Worm (Caenorhabditis elegans) whole organism, L4 larva: Measurements from ENCODE around the gene F18E3.12.

ENCODE experiments used
- D1046.2 ChIP-seq: fragments of 200-800 bp; sonication (Bioruptor generic); IDR thresholded peaks from 2 replicates; pipeline ENCODE4 v1.3.6; 2022; ENCODE audit warnings: missing genetic modification characterization, missing compliant biosample characterization
- F26F4.8 ChIP-seq: fragments of 200-800 bp; sonication (Bioruptor generic); conservative IDR thresholded peaks from 2 replicates; pipeline ENCODE4 v1.3.6; 2022; ENCODE audit warnings: missing genetic modification characterization, missing compliant biosample characterization
- F37D6.2 ChIP-seq: sonication (generic microtip); optimal IDR thresholded peaks from 2 replicates; lab custom pipeline; 2016; ENCODE audit warnings: mild to moderate bottlenecking, missing genetic modification characterization, missing compliant biosample characterization
- F49E8.2 ChIP-seq: sonication (generic microtip); optimal IDR thresholded peaks from 2 replicates; lab custom pipeline; 2016; ENCODE audit warnings: missing compliant biosample characterization, mild to moderate bottlenecking, missing genetic modification characterization, borderline replicate concordance
- R02D3.7 ChIP-seq: fragments of 150-350 bp; sonication (generic microtip); optimal IDR thresholded peaks from 3 replicates; lab custom pipeline; 2014; ENCODE audit warnings: missing biosample characterization, missing genetic modification characterization
- Y105C5A.15 ChIP-seq: fragments of 200-800 bp; sonication (Bioruptor generic); IDR thresholded peaks from 2 replicates; pipeline ENCODE4 v1.3.6; 2022; ENCODE audit warnings: missing genetic modification characterization, missing compliant biosample characterization
- Y5F2A.4 ChIP-seq: fragments of 200-800 bp; sonication (Bioruptor generic); optimal IDR thresholded peaks from 2 replicates; lab custom pipeline; 2018; ENCODE audit warnings: mild to moderate bottlenecking, missing genetic modification characterization, missing compliant biosample characterization
- Y75B8A.6 ChIP-seq: fragments of 200-800 bp; sonication (Bioruptor generic); IDR thresholded peaks from 2 replicates; pipeline ENCODE4 v1.3.6; 2022; ENCODE audit warnings: missing genetic modification reagents, missing genetic modification characterization, missing compliant biosample characterization
- aly-2 ChIP-seq: sonication (generic microtip); optimal IDR thresholded peaks from 2 replicates; lab custom pipeline; 2018; ENCODE audit warnings: missing biosample characterization, missing genetic modification characterization
- ama-1 ChIP-seq: fragments of 150-350 bp; optimal IDR thresholded peaks from 2 replicates; lab custom pipeline; 2014; ENCODE audit warnings: inconsistent platforms, mixed read lengths
- ceh-28 ChIP-seq: fragments of 150-350 bp; optimal IDR thresholded peaks from 2 replicates; lab custom pipeline; 2014; ENCODE audit warnings: missing biosample characterization, missing genetic modification reagents, missing genetic modification characterization
- ceh-82 ChIP-seq: sonication (generic microtip); optimal IDR thresholded peaks from 2 replicates; lab custom pipeline; 2017; ENCODE audit warnings: missing biosample characterization, missing genetic modification characterization
- ces-1 ChIP-seq: fragments of 150-350 bp; sonication (generic microtip); optimal IDR thresholded peaks from 4 replicates; lab custom pipeline; 2014; ENCODE audit warnings: missing biosample characterization, missing genetic modification reagents, missing genetic modification characterization
- cey-2 ChIP-seq: sonication (generic microtip); optimal IDR thresholded peaks from 3 replicates; lab custom pipeline; 2017; ENCODE audit warnings: missing genetic modification characterization, mild to moderate bottlenecking, missing compliant biosample characterization, antibody characterized with exemption, borderline replicate concordance; ENCODE audit not compliant: insufficient read depth
- ctbp-1 ChIP-seq: fragments of 200-800 bp; sonication (Bioruptor generic); IDR thresholded peaks from 2 replicates; pipeline ENCODE4 v1.3.6; 2022; ENCODE audit warnings: missing genetic modification reagents, missing genetic modification characterization, missing compliant biosample characterization
- daf-12 ChIP-seq: fragments of 150-350 bp; optimal IDR thresholded peaks from 2 replicates; lab custom pipeline; 2014; ENCODE audit warnings: missing biosample characterization, missing genetic modification reagents, missing genetic modification characterization
- daf-16 ChIP-seq, 3 experiments: sonication (generic microtip); optimal IDR thresholded peaks; 2 replicates each; lab custom pipeline; 2016 to 2017; ENCODE audit warnings: missing genetic modification characterization in 3 of 3, missing genetic modification reagents in 3 of 3, mild to moderate bottlenecking in 2 of 3, missing compliant biosample characterization in 2 of 3, missing biosample characterization in 1 of 3, moderate library complexity in 1 of 3
- daf-19 ChIP-seq: fragments of 200-800 bp; sonication (Bioruptor generic); conservative IDR thresholded peaks from 2 replicates; pipeline ENCODE4 v1.3.6; 2022; ENCODE audit warnings: missing genetic modification characterization, missing compliant biosample characterization
- daf-8 ChIP-seq: fragments of 200-800 bp; sonication (Bioruptor generic); IDR thresholded peaks from 2 replicates; pipeline ENCODE4 v1.3.6; 2022; ENCODE audit warnings: missing genetic modification characterization, missing compliant biosample characterization
- dmd-9 ChIP-seq: fragments of 200-800 bp; sonication (Bioruptor generic); IDR thresholded peaks from 2 replicates; pipeline ENCODE4 v1.3.6; 2022; ENCODE audit warnings: missing genetic modification reagents, missing genetic modification characterization, missing compliant biosample characterization
- dpl-1 ChIP-seq: fragments of 150-350 bp; optimal IDR thresholded peaks from 2 replicates; lab custom pipeline; 2014; ENCODE audit warnings: missing biosample characterization, missing genetic modification reagents, missing genetic modification characterization
- dve-1 ChIP-seq: sonication (generic microtip); optimal IDR thresholded peaks from 2 replicates; lab custom pipeline; 2017; ENCODE audit warnings: antibody characterized with exemption, mild to moderate bottlenecking, missing genetic modification characterization, missing compliant biosample characterization; ENCODE audit not compliant: insufficient read depth
- egl-43 ChIP-seq: fragments of 200-800 bp; sonication (Bioruptor generic); IDR thresholded peaks from 2 replicates; pipeline ENCODE4 v1.3.6; 2022; ENCODE audit warnings: missing genetic modification reagents, missing genetic modification characterization, missing compliant biosample characterization
- fos-1 ChIP-seq: fragments of 150-350 bp; optimal IDR thresholded peaks from 2 replicates; lab custom pipeline; 2014; ENCODE audit warnings: missing biosample characterization, missing genetic modification characterization
- gei-8 ChIP-seq: fragments of 200-800 bp; sonication (Bioruptor generic); optimal IDR thresholded peaks from 2 replicates; lab custom pipeline; 2018; ENCODE audit warnings: mild to moderate bottlenecking, missing genetic modification characterization, missing compliant biosample characterization
- hif-1 ChIP-seq, 2 experiments: sonication (generic microtip); optimal IDR thresholded peaks; 2 replicates each; lab custom pipeline; 2016 to 2017; ENCODE audit warnings: missing compliant biosample characterization in 2 of 2, missing genetic modification characterization in 2 of 2, missing genetic modification reagents in 2 of 2, missing genotype in 2 of 2, mild to moderate bottlenecking in 1 of 2
- hlh-11 ChIP-seq: fragments of 200-800 bp; sonication (Bioruptor generic); optimal IDR thresholded peaks from 2 replicates; lab custom pipeline; 2018; ENCODE audit warnings: mild to moderate bottlenecking, missing genetic modification characterization, missing compliant biosample characterization
- hlh-30 ChIP-seq: sonication (generic microtip); optimal IDR thresholded peaks from 2 replicates; lab custom pipeline; 2017; ENCODE audit warnings: antibody characterized with exemption, mild to moderate bottlenecking, missing genetic modification characterization, missing compliant biosample characterization; ENCODE audit not compliant: insufficient read depth
- lin-1 ChIP-seq: fragments of 200-800 bp; sonication (Bioruptor generic); IDR thresholded peaks from 2 replicates; pipeline ENCODE4 v1.3.6; 2022; ENCODE audit warnings: missing genetic modification reagents, missing genetic modification characterization, missing compliant biosample characterization
- lin-13 ChIP-seq: fragments of 150-350 bp; optimal IDR thresholded peaks from 2 replicates; lab custom pipeline; 2014; ENCODE audit warnings: missing biosample characterization, missing genetic modification reagents, missing genetic modification characterization
- lin-15B ChIP-seq: fragments of 150-350 bp; sonication (generic microtip); optimal IDR thresholded peaks from 3 replicates; lab custom pipeline; 2014; ENCODE audit warnings: missing biosample characterization, missing genetic modification characterization
- lin-29 ChIP-seq: fragments of 200-800 bp; sonication (Bioruptor generic); IDR thresholded peaks from 2 replicates; pipeline ENCODE4 v1.3.6; 2022; ENCODE audit warnings: missing genetic modification reagents, missing genetic modification characterization, missing compliant biosample characterization
- lin-38 ChIP-seq: fragments of 200-800 bp; sonication (Bioruptor generic); IDR thresholded peaks from 2 replicates; pipeline ENCODE4 v1.3.6; 2022; ENCODE audit warnings: missing genetic modification reagents, missing genetic modification characterization, missing compliant biosample characterization
- lir-3 ChIP-seq: sonication (generic microtip); optimal IDR thresholded peaks from 2 replicates; lab custom pipeline; 2016; ENCODE audit warnings: mild to moderate bottlenecking, missing genetic modification characterization, missing compliant biosample characterization
- mep-1 ChIP-seq: fragments of 150-350 bp; sonication (generic microtip); optimal IDR thresholded peaks from 3 replicates; lab custom pipeline; 2014; ENCODE audit warnings: missing biosample characterization, missing genetic modification characterization
- mes-2 ChIP-seq: sonication (generic microtip); optimal IDR thresholded peaks from 2 replicates; lab custom pipeline; 2016; ENCODE audit warnings: missing genotype, mild to moderate bottlenecking, missing genetic modification characterization, missing compliant biosample characterization; ENCODE audit not compliant: poor library complexity, severe bottlenecking
- mxl-2 ChIP-seq: fragments of 200-800 bp; sonication (Bioruptor generic); conservative IDR thresholded peaks from 2 replicates; pipeline ENCODE4 v1.3.6; 2022; ENCODE audit warnings: missing genetic modification reagents, missing genetic modification characterization, missing compliant biosample characterization
- mxl-3 ChIP-seq: fragments of 200-800 bp; sonication (Bioruptor generic); optimal IDR thresholded peaks from 2 replicates; lab custom pipeline; 2018; ENCODE audit warnings: mild to moderate bottlenecking, missing genetic modification characterization, missing compliant biosample characterization
- nhr-11 ChIP-seq: fragments of 150-350 bp; optimal IDR thresholded peaks from 2 replicates; lab custom pipeline; 2014; ENCODE audit warnings: missing biosample characterization, missing genetic modification characterization
- nhr-76 ChIP-seq: fragments of 150-350 bp; optimal IDR thresholded peaks from 2 replicates; lab custom pipeline; 2014; ENCODE audit warnings: missing biosample characterization, missing genetic modification characterization
- pha-4 ChIP-seq, 2 experiments: fragments of 150-350 bp in 1 of 2; fragments of 200-800 bp in 1 of 2; sonication (Bioruptor generic) in 1 of 2; IDR thresholded peaks in 1 of 2; optimal IDR thresholded peaks in 1 of 2; 2 replicates each; pipeline versions ENCODE4 v1.3.6 to Lab custom; 2014 to 2022; ENCODE audit warnings: missing genetic modification characterization in 2 of 2, missing genetic modification reagents in 2 of 2, missing biosample characterization in 1 of 2, missing compliant biosample characterization in 1 of 2
- rbr-2 ChIP-seq: sonication (generic microtip); optimal IDR thresholded peaks from 2 replicates; lab custom pipeline; 2016; ENCODE audit warnings: missing genotype, missing genetic modification characterization, missing compliant biosample characterization
- saeg-2 ChIP-seq: fragments of 200-800 bp; sonication (Bioruptor generic); IDR thresholded peaks from 2 replicates; pipeline ENCODE4 v1.3.6; 2022; ENCODE audit warnings: missing genetic modification reagents, missing genetic modification characterization, missing compliant biosample characterization
- set-16 ChIP-seq: fragments of 200-800 bp; sonication (Bioruptor generic); IDR thresholded peaks from 2 replicates; pipeline ENCODE4 v1.3.6; 2022; ENCODE audit warnings: missing genetic modification reagents, missing genetic modification characterization, missing compliant biosample characterization
- skn-1 ChIP-seq: fragments of 150-350 bp; optimal IDR thresholded peaks from 2 replicates; lab custom pipeline; 2014; ENCODE audit warnings: missing biosample characterization, missing genetic modification characterization
- snpc-4 ChIP-seq: fragments of 150-350 bp; optimal IDR thresholded peaks from 2 replicates; lab custom pipeline; 2014; ENCODE audit warnings: missing biosample characterization, missing genetic modification characterization
- spr-1 ChIP-seq: sonication (generic microtip); optimal IDR thresholded peaks from 2 replicates; lab custom pipeline; 2016; ENCODE audit warnings: mild to moderate bottlenecking, missing genetic modification characterization, missing compliant biosample characterization
- spr-3 ChIP-seq: fragments of 200-800 bp; sonication (Bioruptor generic); optimal IDR thresholded peaks from 2 replicates; lab custom pipeline; 2018; ENCODE audit warnings: mild to moderate bottlenecking, missing genetic modification characterization, missing compliant biosample characterization
- tag-97 ChIP-seq: fragments of 200-800 bp; sonication (Bioruptor generic); IDR thresholded peaks from 2 replicates; pipeline ENCODE4 v1.3.6; 2022; ENCODE audit warnings: missing genetic modification characterization, missing compliant biosample characterization
- tra-1 ChIP-seq: fragments of 200-800 bp; sonication (Bioruptor generic); IDR thresholded peaks from 2 replicates; pipeline ENCODE4 v1.3.6; 2022; ENCODE audit warnings: missing genetic modification reagents, missing genetic modification characterization, missing compliant biosample characterization
- ztf-11 ChIP-seq: fragments of 150-350 bp; optimal IDR thresholded peaks from 2 replicates; lab custom pipeline; 2014; ENCODE audit warnings: missing biosample characterization, missing genetic modification characterization

The F18E3.12 gene

DNA sequence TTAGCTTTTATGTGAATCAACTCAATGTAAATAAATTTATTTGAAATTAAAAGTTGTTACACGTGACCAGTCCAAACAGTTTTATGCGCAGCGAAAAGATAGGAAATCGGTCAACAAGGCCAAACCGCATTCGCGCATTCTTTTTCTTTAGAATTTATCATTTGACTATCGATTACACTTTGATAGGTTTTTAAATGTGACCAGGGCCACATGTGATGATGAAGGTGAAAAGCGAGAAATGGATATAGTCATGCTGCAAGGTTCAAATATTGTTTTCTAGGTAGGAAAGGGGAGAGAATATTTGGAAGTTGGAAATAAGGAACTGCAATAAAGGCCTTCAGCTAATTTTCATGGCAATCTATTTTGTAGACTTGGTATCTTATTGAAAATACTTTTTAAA lies 22.1 kb downstream of the F18E3.12 start (continued):
- TF ChIP-seq spr-3 (no peak), ama-1 (lab: Kevin White, UChicago) (peak; percentile 91), cey-2 (no peak), nhr-11 (tag; lab: Kevin White, UChicago) (no peak), nhr-76 (tag; lab: Kevin White, UChicago) (no peak), lin-29 (GFP tag; lab: Robert Waterston, UW) (no peak), skn-1 (tag; lab: Kevin White, UChicago) (no peak), mes-2 (tag; lab: Kevin White, UChicago) (no peak), hlh-11 (tag; lab: Kevin White, UChicago) (peak; percentile 73), F49E8.2 (tag; lab: Kevin White, UChicago) (no peak), daf-12 (no peak), hlh-30 (peak; percentile 84), ceh-28 (tag; lab: Kevin White, UChicago) (no peak), aly-2 (tag; lab: Kevin White, UChicago) (no peak), lin-38 (GFP tag; lab: Robert Waterston, UW) (no peak), Y5F2A.4 (GFP tag; lab: Kevin White, UChicago) (no peak), lir-3 (tag; lab: Kevin White, UChicago) (no peak), mep-1 (tag; lab: Kevin White, UChicago) (peak; percentile 50), mxl-3 (GFP tag; lab: Kevin White, UChicago) (peak; percentile 34), ztf-11 (tag; lab: Kevin White, UChicago) (no peak), tra-1 (no peak), saeg-2 (GFP tag; lab: Robert Waterston, UW) (no peak), fos-1 (no peak), D1046.2 (no peak), egl-43 (GFP tag; lab: Robert Waterston, UW) (no peak), hif-1 (tag; optimal IDR thresholded peaks at IDR 0.05; lab: Kevin White, UChicago) (no peak), Y105C5A.15 (GFP tag; lab: Robert Waterston, UW) (no peak), tag-97 (no peak), set-16 (GFP tag; lab: Robert Waterston, UW) (no peak), daf-19 (no peak), dmd-9 (GFP tag; lab: Robert Waterston, UW) (no peak), rbr-2 (no peak), lin-13 (GFP tag; lab: Kevin White, UChicago) (no peak), Y75B8A.6 (GFP tag; lab: Robert Waterston, UW) (0 out of 2 replicates have a peak, but pooled peaks have one; percentile 44), gei-8 (GFP tag; lab: Kevin White, UChicago) (no peak), R02D3.7 (tag; lab: Kevin White, UChicago) (no peak), spr-1 (tag; lab: Kevin White, UChicago) (no peak), dve-1 (peak; percentile 34), ceh-82 (tag; lab: Kevin White, UChicago) (no peak), lin-1 (no peak), lin-15B (tag; lab: Kevin White, UChicago) (no peak), pha-4 (GFP tag; IDR thresholded peaks at IDR 0.05; lab: Robert Waterston, UW) (no peak), pha-4 (tag; optimal IDR thresholded peaks at IDR 0.05; lab: Kevin White, UChicago) (no peak), F26F4.8 (GFP tag; lab: Robert Waterston, UW) (no peak), ces-1 (GFP tag; lab: Kevin White, UChicago) (no peak), dpl-1 (GFP tag; lab: Kevin White, UChicago) (peak; percentile 4), snpc-4 (tag; lab: Kevin White, UChicago) (no peak), mxl-2 (no peak), ctbp-1 (GFP tag; lab: Robert Waterston, UW) (no peak), daf-16 (GFP tag; optimal IDR thresholded peaks at IDR 0.05; lab: Kevin White, UChicago) (no peak), daf-16 (tag; optimal IDR thresholded peaks at IDR 0.05; lab: Kevin White, UChicago) (no peak), F37D6.2 (tag; lab: Kevin White, UChicago) (no peak), daf-8 (GFP tag; lab: Robert Waterston, UW) (no peak)
